Worm (Caenorhabditis elegans): ENCODE measurements around the gene C24H12.4.

The C24H12.4 gene

ce11 chrII:410832-411231, at the start of gene C24H12.4, which contains the start of gene dnsn-1:
Gene C24H12.4, plus strand, starts transcription at chrII:411222.
Gene dnsn-1, minus strand, starts transcription at chrII:410932.
- TF ChIP-seq dao-5 (tag; optimal IDR thresholded peaks at IDR 0.05): no peak
- TF ChIP-seq him-1 (tag; optimal IDR thresholded peaks at IDR 0.05): peak; percentile 62
- peak; percentile 92 for TF ChIP-seq W03F9.2 (tag; optimal IDR thresholded peaks at IDR 0.05)

ce11 chrII:367455-367854, 43.6 kb upstream of the C24H12.4 start, which contains the start of gene ptr-3:
Gene ptr-3, minus strand, starts transcription at chrII:367555.
- TF ChIP-seq dao-5 (tag; optimal IDR thresholded peaks at IDR 0.05): no peak
- no peak for TF ChIP-seq W03F9.2 (tag; optimal IDR thresholded peaks at IDR 0.05)
- TF ChIP-seq him-1 (tag; optimal IDR thresholded peaks at IDR 0.05): no peak

- no peak for TF ChIP-seq him-1 (tag; optimal IDR thresholded peaks at IDR 0.05)
- TF ChIP-seq dao-5 (tag; optimal IDR thresholded peaks at IDR 0.05): no peak
- no peak for TF ChIP-seq W03F9.2 (tag; optimal IDR thresholded peaks at IDR 0.05)
Observed at ce11 chrII:370394-370793, 40.6 kb upstream of the C24H12.4 start.

- no peak for TF ChIP-seq W03F9.2 (tag; optimal IDR thresholded peaks at IDR 0.05)
Observed at ce11 chrII:371549-371948, 39.5 kb upstream of the C24H12.4 start.

ce11 chrII:372235-372634, 38.8 kb upstream of the C24H12.4 start:
- TF ChIP-seq dao-5 (tag; optimal IDR thresholded peaks at IDR 0.05) (no peak), W03F9.2 (tag; optimal IDR thresholded peaks at IDR 0.05) (no peak), him-1 (tag; optimal IDR thresholded peaks at IDR 0.05) (no peak)

ce11 chrII:374950-375349, 36.1 kb upstream of the C24H12.4 start, which contains the start of gene C03H5.4:
Gene C03H5.4, plus strand, starts transcription at chrII:375250.
- TF ChIP-seq him-1 (tag; optimal IDR thresholded peaks at IDR 0.05): no peak
- no peak for TF ChIP-seq W03F9.2 (tag; optimal IDR thresholded peaks at IDR 0.05)
- TF ChIP-seq dao-5 (tag; optimal IDR thresholded peaks at IDR 0.05): no peak

- TF ChIP-seq W03F9.2 (tag; optimal IDR thresholded peaks at IDR 0.05): no peak
- TF ChIP-seq him-1 (tag; optimal IDR thresholded peaks at IDR 0.05): no peak
- TF ChIP-seq dao-5 (tag; optimal IDR thresholded peaks at IDR 0.05): no peak
Observed at ce11 chrII:378351-378750, 32.7 kb upstream of the C24H12.4 start, which contains the start of gene C03H5.9. Gene C03H5.9, plus strand, starts transcription at chrII:378651.

- no peak for TF ChIP-seq dao-5 (tag; optimal IDR thresholded peaks at IDR 0.05)
- no peak for TF ChIP-seq W03F9.2 (tag; optimal IDR thresholded peaks at IDR 0.05)
- TF ChIP-seq him-1 (tag; optimal IDR thresholded peaks at IDR 0.05): no peak
Observed at ce11 chrII:379935-380334, 31.1 kb upstream of the C24H12.4 start, which contains the start of gene C03H5.7. Gene C03H5.7, plus strand, starts transcription at chrII:380235.

ce11 chrII:385258-385657, 25.8 kb upstream of the C24H12.4 start, which contains the start of gene C03H5.5:
Gene C03H5.5, minus strand, starts transcription at chrII:385358.
- TF ChIP-seq dao-5 (tag; optimal IDR thresholded peaks at IDR 0.05): no peak
- no peak for TF ChIP-seq him-1 (tag; optimal IDR thresholded peaks at IDR 0.05)

- TF ChIP-seq W03F9.2 (tag; optimal IDR thresholded peaks at IDR 0.05) (no peak), him-1 (tag; optimal IDR thresholded peaks at IDR 0.05) (no peak), dao-5 (tag; optimal IDR thresholded peaks at IDR 0.05) (no peak)
Observed at ce11 chrII:385957-386356, 25.1 kb upstream of the C24H12.4 start, which contains the start of gene C03H5.3. Gene C03H5.3, plus strand, starts transcription at chrII:386088.

- no peak for TF ChIP-seq him-1 (tag; optimal IDR thresholded peaks at IDR 0.05)
- TF ChIP-seq W03F9.2 (tag; optimal IDR thresholded peaks at IDR 0.05): no peak
- no peak for TF ChIP-seq dao-5 (tag; optimal IDR thresholded peaks at IDR 0.05)
Observed at ce11 chrII:387844-388355, 23.1 kb upstream of the C24H12.4 start.

- TF ChIP-seq dao-5 (tag; optimal IDR thresholded peaks at IDR 0.05): no peak
- TF ChIP-seq him-1 (tag; optimal IDR thresholded peaks at IDR 0.05): no peak
- no peak for TF ChIP-seq W03F9.2 (tag; optimal IDR thresholded peaks at IDR 0.05)
Observed at ce11 chrII:388533-388932, 22.5 kb upstream of the C24H12.4 start, which contains the start of gene nstp-4. Gene nstp-4, plus strand, starts transcription at chrII:388833.

ce11 chrII:399321-399720, 11.7 kb upstream of the C24H12.4 start, which contains the start of gene C03H5.6:
Gene C03H5.6, minus strand, starts transcription at chrII:399421.
- TF ChIP-seq him-1 (tag; optimal IDR thresholded peaks at IDR 0.05) (no peak), dao-5 (tag; optimal IDR thresholded peaks at IDR 0.05) (no peak), W03F9.2 (tag; optimal IDR thresholded peaks at IDR 0.05) (no peak)

- TF ChIP-seq dao-5 (tag; optimal IDR thresholded peaks at IDR 0.05) (no peak), him-1 (tag; optimal IDR thresholded peaks at IDR 0.05) (no peak), W03F9.2 (tag; optimal IDR thresholded peaks at IDR 0.05) (no peak)
Observed at ce11 chrII:400167-400566, 10.9 kb upstream of the C24H12.4 start.

- TF ChIP-seq W03F9.2 (tag; optimal IDR thresholded peaks at IDR 0.05) (no peak), him-1 (tag; optimal IDR thresholded peaks at IDR 0.05) (peak; percentile 27), dao-5 (tag; optimal IDR thresholded peaks at IDR 0.05) (no peak)
Observed at ce11 chrII:401211-401610, 9.8 kb upstream of the C24H12.4 start.

All from whole organism, L4/young adult.